Worm (Caenorhabditis elegans): ENCODE measurements around the gene F14D7.1.

- TF ChIP-seq ztf-6 (GFP tag; IDR thresholded peaks at IDR 0.05) (no peak), madf-8 (GFP tag; conservative IDR thresholded peaks at IDR 0.05) (no peak), ceh-40 (GFP tag; IDR thresholded peaks at IDR 0.05) (no peak), chd-7 (tag; optimal IDR thresholded peaks at IDR 0.05) (no peak), dox-1 (GFP tag; IDR thresholded peaks at IDR 0.05) (no peak), F39B2.1 (GFP tag; IDR thresholded peaks at IDR 0.05) (no peak), F33H1.4 (GFP tag; IDR thresholded peaks at IDR 0.05) (no peak), T26A5.8 (tag; optimal IDR thresholded peaks at IDR 0.05) (no peak), pha-4 (tag; optimal IDR thresholded peaks at IDR 0.05) (no peak), hlh-12 (tag; optimal IDR thresholded peaks at IDR 0.05) (no peak), T07F8.4 (tag; optimal IDR thresholded peaks at IDR 0.05) (no peak)
These were observed 9.5 kb downstream of the F14D7.1 start, which contains the start of gene srt-33 for ce11 chrV:14279777-14280176.
